Worm (Caenorhabditis elegans) whole organism, L3 larva: ENCODE data around the gene nrf-5.

Experiments
- elt-3 ChIP-seq, 3 experiments: fragments of 150-350 bp in 1 of 3; sonication (generic microtip) in 2 of 3; optimal IDR thresholded peaks; 2 replicates in 2 of 3; 4 replicates in 1 of 3; lab custom pipeline; 2014 to 2017; ENCODE audit warnings: missing biosample characterization in 3 of 3, missing genetic modification characterization in 3 of 3
- fkh-10 ChIP-seq: sonication (generic microtip); optimal IDR thresholded peaks from 2 replicates; lab custom pipeline; 2017; ENCODE audit warnings: missing biosample characterization, missing genetic modification reagents, missing genetic modification characterization
- nhr-237 ChIP-seq: fragments of 150-350 bp; optimal IDR thresholded peaks from 2 replicates; lab custom pipeline; 2014; ENCODE audit warnings: missing biosample characterization, missing genetic modification characterization
- nhr-77 ChIP-seq: fragments of 150-350 bp; optimal IDR thresholded peaks from 2 replicates; lab custom pipeline; 2014; ENCODE audit warnings: missing biosample characterization, missing genetic modification characterization
- pqm-1 ChIP-seq: fragments of 150-350 bp; optimal IDR thresholded peaks from 2 replicates; lab custom pipeline; 2017; ENCODE audit warnings: missing biosample characterization, missing genetic modification characterization, inconsistent platforms
- sea-2 ChIP-seq: fragments of 150-350 bp; sonication (generic microtip); optimal IDR thresholded peaks from 4 replicates; lab custom pipeline; 2014; ENCODE audit warnings: missing biosample characterization, missing genetic modification reagents, missing genetic modification characterization

DNA sequence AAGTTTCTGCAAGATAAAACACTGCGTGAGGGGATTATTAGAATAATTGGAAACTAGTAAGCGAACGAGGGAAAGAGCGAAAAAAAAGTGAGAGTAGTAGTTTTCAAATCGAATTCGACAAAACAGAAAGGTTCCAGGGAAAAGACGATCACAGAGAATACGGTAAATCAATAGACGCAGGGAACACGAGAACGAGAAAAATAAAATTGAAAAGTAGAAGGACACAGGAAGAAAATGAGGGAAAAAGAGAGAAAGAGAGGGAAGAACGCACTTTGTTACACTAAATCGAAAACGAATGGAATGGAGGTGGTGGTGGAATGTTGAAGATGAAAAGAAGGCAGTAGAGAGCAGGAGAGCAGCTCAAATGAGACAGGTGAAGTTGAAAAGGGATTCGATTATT lies 20.8 kb upstream of the nrf-5 start, which contains the start of gene swan-1:
- TF ChIP-seq elt-3 (tag; optimal IDR thresholded peaks at IDR 0.05; lab: Kevin White, UChicago), result no peak
- no peak for TF ChIP-seq nhr-237 (tag; lab: Kevin White, UChicago)
- TF ChIP-seq sea-2, result no peak
- no peak for TF ChIP-seq fkh-10 (GFP tag; lab: Kevin White, UChicago)
- TF ChIP-seq nhr-77 (tag; lab: Kevin White, UChicago), result no peak
- TF ChIP-seq pqm-1 (tag; lab: Kevin White, UChicago), result no peak
